Comparison of ENCODE assay signal across 1 fruit fly cellular context in genomic region chr2L:2130157-2130987, dm6.
TF ChIP-seq lines count a peak whose summit lies in the region.

Glyp (plus strand) TSS chr2L:2130813.

TF ChIP-seq in whole organism, embryonic, 481 proteins besides CTCF, POLR2A, EP300 and RAD21 (continued from another document):
- peak; percentile 91 for TF ChIP-seq Spps (tag; optimal IDR thresholded peaks at IDR 0.05; lab: Kevin White, UChicago)
- TF ChIP-seq Oaz (GFP tag; IDR thresholded peaks at IDR 0.05; lab: Robert Waterston, UW) = peak; percentile 89
- peak; percentile 96 for TF ChIP-seq CG6254 (GFP tag; optimal IDR thresholded peaks at IDR 0.05; lab: Kevin White, UChicago)
- peak; percentile 56 for TF ChIP-seq pb (GFP tag; optimal IDR thresholded peaks at IDR 0.05; lab: Kevin White, UChicago)
- TF ChIP-seq CG32532 (GFP tag; IDR thresholded peaks at IDR 0.05; lab: Robert Waterston, UW) = peak; percentile 97
- peak; percentile 87 for TF ChIP-seq Mad (GFP tag; optimal IDR thresholded peaks at IDR 0.05; lab: Kevin White, UChicago)
- TF ChIP-seq odd (GFP tag; optimal IDR thresholded peaks at IDR 0.05; lab: Kevin White, UChicago) = peak; percentile 98
- peak; percentile 93 for TF ChIP-seq ttk (GFP tag; IDR thresholded peaks at IDR 0.05; lab: Robert Waterston, UW)
- peak; percentile 98 for TF ChIP-seq CG12391 (tag; optimal IDR thresholded peaks at IDR 0.05; lab: Kevin White, UChicago)
- TF ChIP-seq fd64A (GFP tag; optimal IDR thresholded peaks at IDR 0.05; lab: Kevin White, UChicago) = peak; percentile 82
- peak; percentile 63 for TF ChIP-seq Side (GFP tag; optimal IDR thresholded peaks at IDR 0.05; lab: Kevin White, UChicago)
- TF ChIP-seq sqz (GFP tag; optimal IDR thresholded peaks at IDR 0.05; lab: Kevin White, UChicago) = peak; percentile 96
- TF ChIP-seq Optix (GFP tag; IDR thresholded peaks at IDR 0.05; lab: Robert Waterston, UW) = peak; percentile 87
- TF ChIP-seq Lhr (GFP tag; optimal IDR thresholded peaks at IDR 0.05; lab: Kevin White, UChicago) = peak; percentile 55
- peak; percentile 95 for TF ChIP-seq gsb-n (tag; optimal IDR thresholded peaks at IDR 0.05; lab: Kevin White, UChicago)
- TF ChIP-seq vvl (GFP tag; IDR thresholded peaks at IDR 0.05; lab: Robert Waterston, UW) = peak; percentile 96
- TF ChIP-seq lola (GFP tag; optimal IDR thresholded peaks at IDR 0.05; lab: Kevin White, UChicago) = peak in 1 of 3 experiments; percentile 95
- TF ChIP-seq Atf3 (GFP tag; optimal IDR thresholded peaks at IDR 0.05; lab: Kevin White, UChicago) = peak; percentile 48
- peak; percentile 97 for TF ChIP-seq CG10147 (GFP tag; optimal IDR thresholded peaks at IDR 0.05; lab: Kevin White, UChicago)
- peak in 1 of 2 experiments; percentile 78 for TF ChIP-seq insv (GFP tag; optimal IDR thresholded peaks at IDR 0.05; lab: Kevin White, UChicago)
- peak; percentile 97 for TF ChIP-seq Drgx (GFP tag; IDR thresholded peaks at IDR 0.05; lab: Robert Waterston, UW)
- TF ChIP-seq vnd (GFP tag; IDR thresholded peaks at IDR 0.05; lab: Robert Waterston, UW; ENCODE audit: partially characterized antibody) = no peak
- TF ChIP-seq klu (GFP tag; IDR thresholded peaks at IDR 0.05; lab: Robert Waterston, UW) = peak; percentile 93
- TF ChIP-seq CG11695 (GFP tag; IDR thresholded peaks at IDR 0.05; lab: Robert Waterston, UW) = peak; percentile 97
- TF ChIP-seq wek (GFP tag; optimal IDR thresholded peaks at IDR 0.05; lab: Kevin White, UChicago) = peak; percentile 70
- TF ChIP-seq sc (optimal IDR thresholded peaks at IDR 0.05; lab: Kevin White, UChicago) = no peak
- TF ChIP-seq sc (GFP tag; optimal IDR thresholded peaks at IDR 0.05; lab: Kevin White, UChicago) = peak; percentile 96
- TF ChIP-seq da (GFP tag; optimal IDR thresholded peaks at IDR 0.05; lab: Kevin White, UChicago) = peak; percentile 38
- TF ChIP-seq zen2 (GFP tag; IDR thresholded peaks at IDR 0.05; lab: Robert Waterston, UW; ENCODE audit: partially characterized antibody) = 0 out of 3 replicates have a peak, but pooled peaks have one; percentile 33
- peak in 1 of 2 experiments; percentile 97 for TF ChIP-seq Hr78 (GFP tag; optimal IDR thresholded peaks at IDR 0.05; lab: Kevin White, UChicago)
- TF ChIP-seq Deaf1 (tag; optimal IDR thresholded peaks at IDR 0.05; lab: Kevin White, UChicago) = peak; percentile 87
- TF ChIP-seq slp2 (GFP tag; optimal IDR thresholded peaks at IDR 0.05; lab: Kevin White, UChicago) = peak; percentile 68
- TF ChIP-seq CG10366 (GFP tag; IDR thresholded peaks at IDR 0.05; lab: Robert Waterston, UW) = peak; percentile 94
- TF ChIP-seq dpn (GFP tag; optimal IDR thresholded peaks at IDR 0.05; lab: Kevin White, UChicago) = peak; percentile 61 to 96
- no peak for TF ChIP-seq pita (GFP tag; optimal IDR thresholded peaks at IDR 0.05; lab: Kevin White, UChicago)
- TF ChIP-seq amos (GFP tag; IDR thresholded peaks at IDR 0.05; lab: Robert Waterston, UW; ENCODE audit: partially characterized antibody) = peak; percentile 11; the same call in 1 of the 2 replicates
- TF ChIP-seq CG18262 (tag; optimal IDR thresholded peaks at IDR 0.05; lab: Kevin White, UChicago) = peak; percentile 97
- TF ChIP-seq tup (GFP tag; optimal IDR thresholded peaks at IDR 0.05; lab: Kevin White, UChicago) = peak; percentile 90
- TF ChIP-seq gcm (GFP tag; optimal IDR thresholded peaks at IDR 0.05; lab: Kevin White, UChicago) = peak; percentile 98
- TF ChIP-seq peb (GFP tag; IDR thresholded peaks at IDR 0.05; lab: Robert Waterston, UW) = peak; percentile 82
- peak; percentile 55 for TF ChIP-seq Bdp1 (GFP tag; optimal IDR thresholded peaks at IDR 0.05; lab: Kevin White, UChicago)
- TF ChIP-seq ato (GFP tag; IDR thresholded peaks at IDR 0.05; lab: Robert Waterston, UW; ENCODE audit: partially characterized antibody) = no peak
- peak; percentile 89 for TF ChIP-seq onecut (GFP tag; IDR thresholded peaks at IDR 0.05; lab: Robert Waterston, UW)
- TF ChIP-seq fd96Cb (tag; optimal IDR thresholded peaks at IDR 0.05; lab: Kevin White, UChicago) = peak; percentile 95
- TF ChIP-seq CG2202 (tag; optimal IDR thresholded peaks at IDR 0.05; lab: Kevin White, UChicago) = peak; percentile 89
- peak; percentile 86 for TF ChIP-seq bowl (GFP tag; IDR thresholded peaks at IDR 0.05; lab: Robert Waterston, UW)
- TF ChIP-seq ranshi (GFP tag; IDR thresholded peaks at IDR 0.05; lab: Robert Waterston, UW) = peak; percentile 94
- TF ChIP-seq CG32772 (GFP tag; IDR thresholded peaks at IDR 0.05; lab: Robert Waterston, UW) = peak; percentile 93
- TF ChIP-seq C15 (GFP tag; IDR thresholded peaks at IDR 0.05; lab: Robert Waterston, UW) = peak; percentile 84; the same call in 2 of the 3 replicates
- peak; percentile 90 for TF ChIP-seq CG8281 (tag; optimal IDR thresholded peaks at IDR 0.05; lab: Kevin White, UChicago)
- peak; percentile 96 for TF ChIP-seq lmd (GFP tag; IDR thresholded peaks at IDR 0.05; lab: Robert Waterston, UW)
- peak; percentile 85 for TF ChIP-seq ac (GFP tag; optimal IDR thresholded peaks at IDR 0.05; lab: Kevin White, UChicago)
- TF ChIP-seq ci (GFP tag; IDR thresholded peaks at IDR 0.05; lab: Robert Waterston, UW) = peak; percentile 89
- TF ChIP-seq gt (GFP tag; IDR thresholded peaks at IDR 0.05; lab: Robert Waterston, UW) = peak; percentile 78
- TF ChIP-seq CG17612 (GFP tag; IDR thresholded peaks at IDR 0.05; lab: Robert Waterston, UW) = peak; percentile 91
- peak; percentile 94 for TF ChIP-seq D19B (GFP tag; optimal IDR thresholded peaks at IDR 0.05; lab: Kevin White, UChicago)
- TF ChIP-seq PHDP (tag; optimal IDR thresholded peaks at IDR 0.05; lab: Kevin White, UChicago) = peak; percentile 99
- no peak for TF ChIP-seq inv (GFP tag; IDR thresholded peaks at IDR 0.05; lab: Robert Waterston, UW; ENCODE audit: partially characterized antibody)
- TF ChIP-seq Dref (GFP tag; IDR thresholded peaks at IDR 0.05; lab: Robert Waterston, UW) = no peak
- peak; percentile 97 for TF ChIP-seq Hr3 (GFP tag; optimal IDR thresholded peaks at IDR 0.05; lab: Kevin White, UChicago)
- TF ChIP-seq CG3163 (GFP tag; optimal IDR thresholded peaks at IDR 0.05; lab: Kevin White, UChicago) = peak; percentile 41
- peak; percentile 94 for TF ChIP-seq tin (GFP tag; optimal IDR thresholded peaks at IDR 0.05; lab: Kevin White, UChicago)
- TF ChIP-seq CG9876 (GFP tag; optimal IDR thresholded peaks at IDR 0.05; lab: Kevin White, UChicago) = no peak
- peak; percentile 94 for TF ChIP-seq kay (GFP tag; optimal IDR thresholded peaks at IDR 0.05; lab: Kevin White, UChicago)
- TF ChIP-seq mld (GFP tag; IDR thresholded peaks at IDR 0.05; lab: Robert Waterston, UW; ENCODE audit: partially characterized antibody) = no peak
- TF ChIP-seq sima (GFP tag; optimal IDR thresholded peaks at IDR 0.05; lab: Kevin White, UChicago) = no peak
- TF ChIP-seq CG9437 (GFP tag; optimal IDR thresholded peaks at IDR 0.05; lab: Kevin White, UChicago) = peak; percentile 93
- TF ChIP-seq CG34224 (GFP tag; IDR thresholded peaks at IDR 0.05; lab: Robert Waterston, UW; ENCODE audit: partially characterized antibody) = no peak; the same call in 2 of the 3 replicates
- peak; percentile 97 for TF ChIP-seq Rfx (GFP tag; IDR thresholded peaks at IDR 0.05; lab: Robert Waterston, UW)
- peak; percentile 87; the same call in 2 of the 3 replicates for TF ChIP-seq CG2889 (GFP tag; IDR thresholded peaks at IDR 0.05; lab: Robert Waterston, UW)
- peak; percentile 26 for TF ChIP-seq fd102C (GFP tag; optimal IDR thresholded peaks at IDR 0.05; lab: Kevin White, UChicago)
- TF ChIP-seq ems (GFP tag; optimal IDR thresholded peaks at IDR 0.05; lab: Kevin White, UChicago) = peak; percentile 85
- peak; percentile 95 for TF ChIP-seq CG9215 (GFP tag; IDR thresholded peaks at IDR 0.05; lab: Robert Waterston, UW)
- TF ChIP-seq disco-r (GFP tag; optimal IDR thresholded peaks at IDR 0.05; lab: Kevin White, UChicago) = no peak
- peak; percentile 89 for TF ChIP-seq Gug (GFP tag; IDR thresholded peaks at IDR 0.05; lab: Robert Waterston, UW)
- TF ChIP-seq crol (GFP tag; IDR thresholded peaks at IDR 0.05; lab: Robert Waterston, UW) = peak; percentile 53; the same call in 1 of the 2 replicates
- peak; percentile 37; the same call in 1 of the 2 replicates for TF ChIP-seq Dip2 (GFP tag; IDR thresholded peaks at IDR 0.05; lab: Robert Waterston, UW)
- peak; percentile 93 for TF ChIP-seq CG12071 (GFP tag; optimal IDR thresholded peaks at IDR 0.05; lab: Kevin White, UChicago)
- peak; percentile 65 for TF ChIP-seq btn (GFP tag; optimal IDR thresholded peaks at IDR 0.05; lab: Kevin White, UChicago)
- TF ChIP-seq CkIIα-i1 (GFP tag; IDR thresholded peaks at IDR 0.05; lab: Robert Waterston, UW) = 0 out of 2 replicates have a peak, but pooled peaks have one; percentile 37
- TF ChIP-seq twi (tag; optimal IDR thresholded peaks at IDR 0.05; lab: Kevin White, UChicago) = peak; percentile 91
- peak; percentile 96 for TF ChIP-seq HmgZ (tag; optimal IDR thresholded peaks at IDR 0.05; lab: Kevin White, UChicago)
- TF ChIP-seq nau (GFP tag; optimal IDR thresholded peaks at IDR 0.05; lab: Kevin White, UChicago) = peak; percentile 98
- TF ChIP-seq hth (optimal IDR thresholded peaks at IDR 0.05; lab: Kevin White, UChicago) = no peak
- TF ChIP-seq CG6689 (GFP tag; IDR thresholded peaks at IDR 0.05; lab: Robert Waterston, UW) = peak; percentile 96
- TF ChIP-seq Nf-YC (tag; optimal IDR thresholded peaks at IDR 0.05; lab: Kevin White, UChicago) = peak; percentile 92
- peak; percentile 96 for TF ChIP-seq CG9932 (GFP tag; IDR thresholded peaks at IDR 0.05; lab: Robert Waterston, UW)
- peak; percentile 97 to 98 for TF ChIP-seq bsh (GFP tag; optimal IDR thresholded peaks at IDR 0.05; lab: Kevin White, UChicago)
- no peak for TF ChIP-seq CG7963 (GFP tag; IDR thresholded peaks at IDR 0.05; lab: Robert Waterston, UW; ENCODE audit: partially characterized antibody)
- peak; percentile 99 for TF ChIP-seq Hmr (GFP tag; optimal IDR thresholded peaks at IDR 0.05; lab: Kevin White, UChicago)
- TF ChIP-seq mirr (GFP tag; optimal IDR thresholded peaks at IDR 0.05; lab: Kevin White, UChicago) = peak; percentile 78
- TF ChIP-seq dmrt99B (tag; optimal IDR thresholded peaks at IDR 0.05; lab: Kevin White, UChicago) = peak; percentile 98
- TF ChIP-seq cwo (GFP tag; optimal IDR thresholded peaks at IDR 0.05; lab: Kevin White, UChicago) = peak; percentile 97
- peak; percentile 13 for TF ChIP-seq MESR4 (GFP tag; optimal IDR thresholded peaks at IDR 0.05; lab: Kevin White, UChicago)
- TF ChIP-seq yki (optimal IDR thresholded peaks at IDR 0.05; lab: Kevin White, UChicago) = peak; percentile 90
- TF ChIP-seq Elba2 (GFP tag; optimal IDR thresholded peaks at IDR 0.05; lab: Kevin White, UChicago) = peak; percentile 53
- peak; percentile 68 for TF ChIP-seq CG15479 (GFP tag; optimal IDR thresholded peaks at IDR 0.05; lab: Kevin White, UChicago)
- TF ChIP-seq stc (GFP tag; IDR thresholded peaks at IDR 0.05; lab: Robert Waterston, UW) = peak; percentile 96
- peak; percentile 58 for TF ChIP-seq Sry-β (GFP tag; optimal IDR thresholded peaks at IDR 0.05; lab: Kevin White, UChicago)
- peak; percentile 94 for TF ChIP-seq Chrac-16 (GFP tag; optimal IDR thresholded peaks at IDR 0.05; lab: Kevin White, UChicago)
- TF ChIP-seq CG13894 (tag; optimal IDR thresholded peaks at IDR 0.05; lab: Kevin White, UChicago) = peak; percentile 97
- TF ChIP-seq CG8089 (GFP tag; optimal IDR thresholded peaks at IDR 0.05; lab: Kevin White, UChicago) = no peak
- TF ChIP-seq CG7987 (GFP tag; optimal IDR thresholded peaks at IDR 0.05; lab: Kevin White, UChicago) = peak; percentile 59
- peak; percentile 73 for TF ChIP-seq bab2 (GFP tag; optimal IDR thresholded peaks at IDR 0.05; lab: Kevin White, UChicago)
- TF ChIP-seq CG6813 (GFP tag; optimal IDR thresholded peaks at IDR 0.05; lab: Kevin White, UChicago) = peak; percentile 98
- TF ChIP-seq slbo (GFP tag; IDR thresholded peaks at IDR 0.05; lab: Robert Waterston, UW) = peak; percentile 97
- peak; percentile 94 for TF ChIP-seq CG14050 (GFP tag; IDR thresholded peaks at IDR 0.05; lab: Robert Waterston, UW)
- TF ChIP-seq pho (GFP tag; optimal IDR thresholded peaks at IDR 0.05; lab: Kevin White, UChicago) = peak; percentile 90
- TF ChIP-seq nerfin-2 (GFP tag; IDR thresholded peaks at IDR 0.05; lab: Robert Waterston, UW; ENCODE audit: partially characterized antibody) = no peak
- TF ChIP-seq Oli (tag; optimal IDR thresholded peaks at IDR 0.05; lab: Kevin White, UChicago) = peak; percentile 98
- peak; percentile 89 for TF ChIP-seq CG14667 (GFP tag; IDR thresholded peaks at IDR 0.05; lab: Robert Waterston, UW)
- TF ChIP-seq CG1832 (GFP tag; optimal IDR thresholded peaks at IDR 0.05; lab: Kevin White, UChicago) = peak; percentile 90
- peak; percentile 98 for TF ChIP-seq ATbp (GFP tag; optimal IDR thresholded peaks at IDR 0.05; lab: Kevin White, UChicago)
- peak; percentile 38 for TF ChIP-seq CG9609 (GFP tag; optimal IDR thresholded peaks at IDR 0.05; lab: Kevin White, UChicago)
- no peak for TF ChIP-seq Lpt (GFP tag; optimal IDR thresholded peaks at IDR 0.05; lab: Kevin White, UChicago)
- peak; percentile 81 for TF ChIP-seq CG6175 (GFP tag; IDR thresholded peaks at IDR 0.05; lab: Robert Waterston, UW)
